Worm (Caenorhabditis elegans): ENCODE measurements around the gene Y6E2A.5.
"Not testable (repeated sequence)": the region's sequence is repeated elsewhere in the genome, so short reads cannot be mapped to it uniquely, and the experiment has no call there.

Y6E2A.5 gene

ce11 chrV:15670139-15670538 is 48.3 kb downstream of the Y6E2A.5 start, which contains the start of gene K06B4.15:
TSS of gene K06B4.15 (plus strand) at chrV:15670439.
- not testable (repeated sequence) for TF ChIP-seq Y48G9A.11 (GFP tag; IDR thresholded peaks at IDR 0.05); ZK337.2 (GFP tag; IDR thresholded peaks at IDR 0.05); Y5F2A.4 (GFP tag; optimal IDR thresholded peaks at IDR 0.05)

ce11 chrV:15668870-15669269 is 49.6 kb downstream of the Y6E2A.5 start, which contains the start of gene K06B4.4:
TSS of gene K06B4.4 (plus strand) at chrV:15669170.
- no peak for TF ChIP-seq egl-27 (tag; optimal IDR thresholded peaks at IDR 0.05)
- TF ChIP-seq zfp-2 (tag; optimal IDR thresholded peaks at IDR 0.05) = no peak
- TF ChIP-seq nhr-10 (tag; optimal IDR thresholded peaks at IDR 0.05) = no peak
- TF ChIP-seq lin-38 (GFP tag; IDR thresholded peaks at IDR 0.05) = no peak
- TF ChIP-seq egl-43 (GFP tag; IDR thresholded peaks at IDR 0.05) = no peak
- TF ChIP-seq mdl-1 (tag; optimal IDR thresholded peaks at IDR 0.05) = no peak
- TF ChIP-seq Y105C5A.15 (GFP tag; IDR thresholded peaks at IDR 0.05) = no peak
- TF ChIP-seq ZK337.2 (GFP tag; IDR thresholded peaks at IDR 0.05) = no peak
- TF ChIP-seq nhr-77 (tag; optimal IDR thresholded peaks at IDR 0.05) = no peak
- no peak for TF ChIP-seq nhr-6 (tag; optimal IDR thresholded peaks at IDR 0.05)
- no peak for TF ChIP-seq mdt-29 (GFP tag; IDR thresholded peaks at IDR 0.05)
- TF ChIP-seq dmd-9 (GFP tag; IDR thresholded peaks at IDR 0.05) = no peak
- TF ChIP-seq zip-2 (tag; optimal IDR thresholded peaks at IDR 0.05) = no peak
- no peak for TF ChIP-seq nhr-11 (tag; optimal IDR thresholded peaks at IDR 0.05)

ce11 chrV:15668200-15668599 is 50.3 kb downstream of the Y6E2A.5 start, which contains the start of gene F53E4.1:
TSS of gene F53E4.1 (minus strand) at chrV:15668300.
- not testable (repeated sequence) for TF ChIP-seq fos-1 (tag; optimal IDR thresholded peaks at IDR 0.05); fkh-10 (GFP tag; optimal IDR thresholded peaks at IDR 0.05); daf-8 (GFP tag; IDR thresholded peaks at IDR 0.05)

- TF ChIP-seq hif-1 (tag; optimal IDR thresholded peaks at IDR 0.05) = peak in 1 of 2 experiments; percentile 80
- TF ChIP-seq php-3 (GFP tag; IDR thresholded peaks at IDR 0.05) = peak; percentile 63; the same call in 1 of the 2 replicates
- peak; percentile 96 for TF ChIP-seq hlh-11 (tag; optimal IDR thresholded peaks at IDR 0.05)
- peak; percentile 90 for TF ChIP-seq pqm-1 (tag; optimal IDR thresholded peaks at IDR 0.05)
- TF ChIP-seq Y48G9A.11 (GFP tag; IDR thresholded peaks at IDR 0.05) = no peak
- peak; percentile 68 for TF ChIP-seq nhr-48 (tag; optimal IDR thresholded peaks at IDR 0.05)
- TF ChIP-seq zfp-3 (GFP tag; conservative IDR thresholded peaks at IDR 0.05) = no peak
- no peak for TF ChIP-seq gei-8 (GFP tag; optimal IDR thresholded peaks at IDR 0.05)
- TF ChIP-seq mdt-29 (GFP tag; IDR thresholded peaks at IDR 0.05) = 0 out of 2 replicates have a peak, but pooled peaks have one; percentile 24
- no peak for TF ChIP-seq F10B5.3 (tag; optimal IDR thresholded peaks at IDR 0.05)
- peak; percentile 99 for TF ChIP-seq dmd-6 (GFP tag; IDR thresholded peaks at IDR 0.05)
- no peak for TF ChIP-seq snpc-4 (tag; optimal IDR thresholded peaks at IDR 0.05)
- 0 out of 2 replicates have a peak, but pooled peaks have one; percentile 27 for TF ChIP-seq saeg-2 (GFP tag; IDR thresholded peaks at IDR 0.05)
- no peak for TF ChIP-seq nhr-237 (tag; optimal IDR thresholded peaks at IDR 0.05)
- peak; percentile 50; the same call in 1 of the 2 replicates for TF ChIP-seq pha-4 (GFP tag; IDR thresholded peaks at IDR 0.05)
- no peak for TF ChIP-seq pha-4 (tag; optimal IDR thresholded peaks at IDR 0.05)
- TF ChIP-seq hlh-30 (tag; optimal IDR thresholded peaks at IDR 0.05; ENCODE audit: insufficient read depth) = peak; percentile 61
- TF ChIP-seq F49E8.2 (tag; optimal IDR thresholded peaks at IDR 0.05; ENCODE audit: borderline replicate concordance) = no peak
- no peak for TF ChIP-seq madf-9 (GFP tag; conservative IDR thresholded peaks at IDR 0.05)
- peak; percentile 85 for TF ChIP-seq mxl-3 (GFP tag; optimal IDR thresholded peaks at IDR 0.05)
- TF ChIP-seq mdl-1 (tag; optimal IDR thresholded peaks at IDR 0.05) = peak in 1 of 2 experiments; percentile 72
- TF ChIP-seq zag-1 (tag; optimal IDR thresholded peaks at IDR 0.05) = no peak
- TF ChIP-seq nhr-28 (tag; optimal IDR thresholded peaks at IDR 0.05) = peak; percentile 93
- TF ChIP-seq nhr-102 (tag; optimal IDR thresholded peaks at IDR 0.05) = peak; percentile 70
- 0 out of 2 replicates have a peak, but pooled peaks have one; percentile 47 for TF ChIP-seq lin-1 (GFP tag; IDR thresholded peaks at IDR 0.05)
- peak; percentile 82 for TF ChIP-seq nhr-77 (tag; optimal IDR thresholded peaks at IDR 0.05)
- no peak for TF ChIP-seq nhr-42 (GFP tag; IDR thresholded peaks at IDR 0.05)
- no peak for TF ChIP-seq daf-8 (GFP tag; IDR thresholded peaks at IDR 0.05)
- TF ChIP-seq dve-1 (tag; optimal IDR thresholded peaks at IDR 0.05; ENCODE audit: insufficient read depth) = peak; percentile 96
- no peak for TF ChIP-seq lin-39 (tag; optimal IDR thresholded peaks at IDR 0.05)
- peak; percentile 74 for TF ChIP-seq tra-1 (GFP tag; IDR thresholded peaks at IDR 0.05)
Observed at ce11 chrV:15666718-15667117, 51.7 kb downstream of the Y6E2A.5 start.
